Worm (Caenorhabditis elegans): ENCODE measurements around the gene srbc-30.

The srbc-30 gene

ce11 chrV:3442609-3443008 is 37.6 kb downstream of the srbc-30 start:
- TF ChIP-seq xnd-1 (tag; optimal IDR thresholded peaks at IDR 0.05) (no peak), him-1 (tag; optimal IDR thresholded peaks at IDR 0.05) (no peak)

DNA sequence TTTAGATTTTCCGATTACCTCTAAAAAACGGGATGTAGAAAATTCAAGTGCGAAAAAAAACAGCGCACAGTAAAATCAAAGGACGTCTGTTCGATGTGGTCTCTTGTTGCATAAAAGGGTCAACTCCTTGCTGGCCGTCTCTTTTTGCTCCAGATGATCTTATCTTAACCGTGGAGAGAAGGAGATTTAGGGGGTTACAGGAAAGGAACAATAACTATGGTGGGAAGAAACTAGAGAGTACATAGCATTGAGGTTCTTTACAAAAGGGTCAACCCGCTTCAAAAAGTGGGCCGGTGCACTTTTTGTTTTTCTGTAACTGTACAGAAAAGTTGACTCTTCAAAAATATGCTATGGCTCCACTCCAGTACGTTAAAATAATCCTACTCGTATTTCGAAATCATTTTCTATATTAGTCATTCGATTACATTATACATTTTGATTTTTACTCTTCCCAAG is 48.7 kb downstream of the srbc-30 start, which contains the start of the genes T20D4.19 and srj-9:
T20D4.19 (minus strand) TSS at position 101 of the 456 bp plus-strand sequence.
srj-9 (plus strand) TSS at position 406 of the 456 bp plus-strand sequence.
- TF ChIP-seq madf-3 (GFP tag; IDR thresholded peaks at IDR 0.05): 0 out of 2 replicates have a peak, but pooled peaks have one; percentile 51
- no peak for TF ChIP-seq unc-130 (GFP tag; optimal IDR thresholded peaks at IDR 0.05)

ce11 chrV:3428697-3429096 is 51.5 kb downstream of the srbc-30 start, which contains the start of gene srab-20:
srab-20 (plus strand) TSS chrV:3428997.
- TF ChIP-seq dox-1 (GFP tag; IDR thresholded peaks at IDR 0.05) (no peak), unc-130 (GFP tag; optimal IDR thresholded peaks at IDR 0.05) (no peak), madf-10 (tag; optimal IDR thresholded peaks at IDR 0.05) (no peak), T26A5.8 (tag; optimal IDR thresholded peaks at IDR 0.05) (no peak), F23B12.7 (tag; optimal IDR thresholded peaks at IDR 0.05; ENCODE audit: insufficient read depth) (no peak), hmg-1.2 (GFP tag; IDR thresholded peaks at IDR 0.05) (no peak), unc-62 (GFP tag; optimal IDR thresholded peaks at IDR 0.05) (no peak), Y53F4B.3 (GFP tag; IDR thresholded peaks at IDR 0.05) (no peak), hrde-1 (tag; optimal IDR thresholded peaks at IDR 0.05; ENCODE audit: borderline replicate concordance) (no peak)

Data from whole organism, young adult.